Worm (Caenorhabditis elegans) whole organism, young adult: ENCODE results near the gene cthd-1.

Experiments used
- F10E7.11 ChIP-seq: sonication (generic microtip); optimal IDR thresholded peaks from 2 replicates; lab custom pipeline; 2017; ENCODE audit warnings: mild to moderate bottlenecking, missing genetic modification characterization, moderate library complexity, missing compliant biosample characterization
- him-1 ChIP-seq: sonication (generic microtip); optimal IDR thresholded peaks from 2 replicates; lab custom pipeline; 2016; ENCODE audit warnings: missing genotype, missing genetic modification reagents, missing genetic modification characterization, missing compliant biosample characterization
- snpc-4 ChIP-seq, 5 experiments: fragments of 150-350 bp in 1 of 5; sonication (generic microtip) in 4 of 5; optimal IDR thresholded peaks; 2 replicates each; lab custom pipeline; 2014 to 2018; ENCODE audit warnings: missing genetic modification characterization in 5 of 5, missing biosample characterization in 3 of 5, antibody characterized with exemption in 2 of 5, mild to moderate bottlenecking in 2 of 5, missing compliant biosample characterization in 2 of 5, missing genotype in 2 of 5, moderate library complexity in 2 of 5, missing genetic modification reagents in 1 of 5
- unc-130 ChIP-seq: sonication (generic microtip); optimal IDR thresholded peaks from 2 replicates; lab custom pipeline; 2016; ENCODE audit warnings: missing genetic modification reagents, missing genetic modification characterization, missing compliant biosample characterization

ce11 chrV:9703549-9703948 is 25.5 kb downstream of the cthd-1 start:
- TF ChIP-seq him-1 (tag; lab: Kevin White, UChicago) = no peak
- no peak for TF ChIP-seq F10E7.11 (tag; lab: Kevin White, UChicago)
- TF ChIP-seq unc-130 (GFP tag; lab: Kevin White, UChicago) = no peak
- TF ChIP-seq snpc-4 (GFP tag; optimal IDR thresholded peaks at IDR 0.05; lab: Kevin White, UChicago) = no peak
- no peak for TF ChIP-seq snpc-4 (tag; optimal IDR thresholded peaks at IDR 0.05; lab: Kevin White, UChicago)
